Worm (Caenorhabditis elegans) whole organism, mixed stage, embryonic: ENCODE results near the gene him-10.

Experiments
- lsy-2 ChIP-seq: fragments of 150-350 bp; optimal IDR thresholded peaks from 2 replicates; lab custom pipeline; 2014; ENCODE audit warnings: missing biosample characterization, missing genetic modification characterization
- nhr-76 ChIP-seq: sonication (generic microtip); optimal IDR thresholded peaks from 2 replicates; lab custom pipeline; 2017; ENCODE audit warnings: missing biosample characterization, missing genetic modification characterization
- sptf-1 ChIP-seq: sonication (generic microtip); optimal IDR thresholded peaks from 2 replicates; lab custom pipeline; 2017; ENCODE audit warnings: mild to moderate bottlenecking, missing genetic modification characterization, moderate library complexity, missing compliant biosample characterization

- TF ChIP-seq sptf-1 (no peak), nhr-76 (no peak), lsy-2 (tag; lab: Kevin White, UChicago) (no peak)
These were observed 39.9 kb downstream of the him-10 start for ce11 chrIII:5842920-5843319.
